Worm (Caenorhabditis elegans) whole organism, L2 larva: ENCODE results near the gene mltn-3.

Experiments used
- egl-27 ChIP-seq: sonication (generic microtip); optimal IDR thresholded peaks from 3 replicates; lab custom pipeline; 2017; ENCODE audit warnings: missing biosample characterization, missing genetic modification reagents, missing genetic modification characterization
- fos-1 ChIP-seq: fragments of 150-350 bp; optimal IDR thresholded peaks from 2 replicates; lab custom pipeline; 2014; ENCODE audit warnings: missing biosample characterization, missing genetic modification characterization
- nhr-237 ChIP-seq: fragments of 150-350 bp; optimal IDR thresholded peaks from 2 replicates; lab custom pipeline; 2014; ENCODE audit warnings: missing biosample characterization, missing genetic modification characterization
- unc-62 ChIP-seq: fragments of 150-350 bp; optimal IDR thresholded peaks from 2 replicates; lab custom pipeline; 2014; ENCODE audit warnings: missing biosample characterization, missing genetic modification reagents, missing genetic modification characterization

DNA sequence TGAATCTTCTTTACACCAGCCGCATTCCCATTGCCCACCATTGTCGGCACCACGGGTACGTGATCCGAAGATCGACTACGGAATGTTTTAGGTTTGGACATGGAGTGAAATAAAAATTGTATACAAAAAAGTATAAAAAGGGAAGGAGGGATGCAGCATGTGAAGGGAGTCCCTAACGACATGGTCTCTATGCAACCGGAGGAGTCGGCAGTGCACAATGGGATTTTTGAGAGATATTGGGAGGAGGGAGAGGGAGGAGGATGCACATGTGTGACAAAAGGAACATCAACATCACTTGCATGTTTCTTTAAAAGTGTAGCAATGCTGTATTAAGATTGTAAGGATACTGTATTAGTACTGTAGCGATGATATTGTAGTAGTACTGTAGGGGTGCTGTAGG is 23.4 kb downstream of the mltn-3 start, which contains the start of gene W07G1.1:
- TF ChIP-seq nhr-237 (tag; lab: Kevin White, UChicago) = no peak
- TF ChIP-seq unc-62 (GFP tag; lab: Kevin White, UChicago) = no peak
- no peak for TF ChIP-seq egl-27
- TF ChIP-seq fos-1 = no peak
